Worm (Caenorhabditis elegans) whole organism, L2 larva: ENCODE measurements around the gene fbxb-84.
A peak's percentile ranks its signal among the peaks of the same experiment; 100 is the strongest.

Experiments used
- lin-13 ChIP-seq: fragments of 150-350 bp; optimal IDR thresholded peaks from 2 replicates; lab custom pipeline; 2014; ENCODE audit warnings: missing biosample characterization, missing genetic modification reagents, missing genetic modification characterization
- nhr-11 ChIP-seq: fragments of 150-350 bp; optimal IDR thresholded peaks from 2 replicates; lab custom pipeline; 2014; ENCODE audit warnings: missing biosample characterization, missing genetic modification characterization
- nhr-25 ChIP-seq: fragments of 150-350 bp; sonication (generic microtip); optimal IDR thresholded peaks from 3 replicates; lab custom pipeline; 2014; ENCODE audit warnings: missing biosample characterization, missing genetic modification characterization
- snpc-4 ChIP-seq: fragments of 150-350 bp; optimal IDR thresholded peaks from 2 replicates; lab custom pipeline; 2014; ENCODE audit warnings: missing biosample characterization, missing genetic modification characterization

DNA sequence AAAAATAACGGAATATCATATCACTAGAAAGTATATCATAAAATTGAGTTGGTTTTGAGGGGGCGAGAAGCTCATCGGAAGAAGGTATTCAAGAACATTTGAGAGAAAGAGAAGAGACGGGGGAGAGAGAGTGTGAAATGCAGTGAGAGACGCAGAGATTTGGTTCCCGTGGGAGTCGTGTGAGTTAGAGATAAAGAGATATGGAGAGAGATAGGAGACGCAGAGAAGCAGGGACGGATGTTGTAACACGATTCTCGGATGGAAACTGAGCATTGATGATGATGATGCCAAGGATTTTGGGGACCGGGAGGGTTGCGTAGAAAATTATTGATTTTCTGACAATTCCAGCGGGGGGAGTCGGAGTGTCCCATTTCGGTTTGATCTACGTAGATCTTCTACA lies 50.1 kb downstream of the fbxb-84 start:
- TF ChIP-seq nhr-11 (no peak), nhr-25 (no peak), lin-13 (GFP tag; lab: Kevin White, UChicago) (peak; percentile 16), snpc-4 (tag; lab: Kevin White, UChicago) (no peak)
